Worm (Caenorhabditis elegans): ENCODE measurements around the gene eor-2.

ce11 chrX:14562286-14563086, 40.3 kb upstream of the eor-2 start:
- TF ChIP-seq pha-4 (tag; optimal IDR thresholded peaks at IDR 0.05) (no peak), egl-27 (tag; optimal IDR thresholded peaks at IDR 0.05) (no peak)

Measured in whole organism, L3 larva.